Worm (Caenorhabditis elegans): ENCODE results near the gene C01B10.3.
A peak's percentile ranks its signal among the peaks of the same experiment; 100 is the strongest.

C01B10.3 gene

DNA sequence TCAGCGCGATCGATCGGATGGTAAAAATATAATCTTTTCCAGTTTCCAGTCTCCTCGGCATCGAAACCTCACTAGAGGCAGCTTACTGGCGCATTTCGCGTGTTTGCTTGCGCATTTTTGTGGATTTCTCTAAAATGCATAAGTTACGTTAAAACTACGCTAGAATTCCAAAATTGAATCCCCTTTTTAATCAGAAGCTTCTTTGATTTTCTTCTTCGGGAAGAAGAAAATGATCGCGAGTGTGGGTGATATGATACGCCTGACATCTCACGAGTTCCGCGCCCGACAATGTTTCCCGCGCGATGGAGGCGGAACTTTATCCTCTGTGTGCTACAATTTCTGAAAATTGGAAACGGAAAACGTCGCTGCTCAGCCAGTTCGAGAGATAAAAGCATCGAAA lies 43.2 kb upstream of the C01B10.3 start (continued):
- TF ChIP-seq him-1 (tag; optimal IDR thresholded peaks at IDR 0.05) (peak; percentile 69), nhr-179 (tag; optimal IDR thresholded peaks at IDR 0.05) (no peak), K11D2.4 (GFP tag; IDR thresholded peaks at IDR 0.05) (no peak), attf-6 (GFP tag; IDR thresholded peaks at IDR 0.05) (peak; percentile 93), hrde-1 (tag; optimal IDR thresholded peaks at IDR 0.05; ENCODE audit: borderline replicate concordance) (peak; percentile 44), madf-8 (GFP tag; conservative IDR thresholded peaks at IDR 0.05) (peak; percentile 40; the same call in 1 of the 2 replicates)

DNA sequence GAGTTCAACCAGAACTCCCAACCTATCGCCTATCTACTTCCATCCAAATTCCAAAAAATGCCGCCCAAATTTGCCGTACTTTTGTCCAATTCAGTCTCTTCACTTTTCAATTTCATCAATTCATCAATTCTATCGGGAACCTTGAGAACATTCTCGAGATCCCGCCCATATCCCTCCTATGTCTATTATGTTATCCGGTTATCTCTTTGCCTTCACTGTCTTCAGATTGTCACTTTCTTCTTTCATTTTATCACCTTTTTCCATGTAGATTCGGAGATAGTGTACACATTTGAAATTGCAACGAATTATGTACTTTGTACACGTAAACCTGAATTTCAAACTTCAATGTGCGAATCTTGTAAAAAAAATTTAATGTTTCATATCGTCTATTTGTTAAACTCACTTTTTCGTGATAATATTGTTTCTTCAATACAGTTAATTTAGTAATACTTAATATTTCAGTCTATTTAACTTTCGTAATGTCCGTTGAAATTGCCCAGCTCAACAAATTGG lies 36.4 kb upstream of the C01B10.3 start, which contains the start of gene C01B10.11:
Gene C01B10.11 (plus strand): TSS at position 463 of the 513 bp plus-strand sequence.
- TF ChIP-seq hrde-1 (tag; optimal IDR thresholded peaks at IDR 0.05; ENCODE audit: borderline replicate concordance) (no peak), nhr-80 (tag; optimal IDR thresholded peaks at IDR 0.05) (no peak), ztf-28 (GFP tag; IDR thresholded peaks at IDR 0.05) (no peak), ceh-27 (GFP tag; optimal IDR thresholded peaks at IDR 0.05) (no peak), madf-8 (GFP tag; conservative IDR thresholded peaks at IDR 0.05) (no peak), cebp-1 (GFP tag; IDR thresholded peaks at IDR 0.05) (no peak), cebp-1 (tag; optimal IDR thresholded peaks at IDR 0.05) (no peak)

DNA sequence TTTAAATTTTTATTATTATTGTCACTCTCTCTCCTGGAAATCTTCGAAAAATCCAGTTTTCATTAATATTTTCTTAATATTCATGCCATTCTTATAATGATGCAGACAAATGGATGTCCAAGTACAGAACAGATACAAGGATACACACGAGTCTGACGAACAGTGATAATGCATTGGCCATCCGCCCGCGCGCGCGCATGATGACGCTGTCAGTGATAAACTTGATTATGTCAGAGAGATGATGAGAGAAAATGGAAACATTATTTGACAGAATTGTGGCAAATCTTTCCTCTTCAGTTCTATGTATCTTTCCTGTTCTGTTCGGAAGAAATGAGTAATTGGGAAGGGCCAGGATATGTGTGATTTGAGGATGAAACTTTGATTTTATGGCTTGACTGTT lies 34.6 kb upstream of the C01B10.3 start:
- no peak for TF ChIP-seq rpc-1 (optimal IDR thresholded peaks at IDR 0.05)
- no peak for TF ChIP-seq rpc-1 (tag; optimal IDR thresholded peaks at IDR 0.05)
- TF ChIP-seq sea-2 (GFP tag; IDR thresholded peaks at IDR 0.05): no peak
- TF ChIP-seq pbrm-1 (GFP tag; IDR thresholded peaks at IDR 0.05): no peak
- TF ChIP-seq Y79H2A.3 (GFP tag; conservative IDR thresholded peaks at IDR 0.05): no peak
- TF ChIP-seq F22D6.2 (tag; optimal IDR thresholded peaks at IDR 0.05): no peak
- no peak for TF ChIP-seq madf-8 (GFP tag; conservative IDR thresholded peaks at IDR 0.05)
- TF ChIP-seq nhr-90 (tag; optimal IDR thresholded peaks at IDR 0.05): no peak
- TF ChIP-seq rcor-1 (GFP tag; IDR thresholded peaks at IDR 0.05): no peak
- no peak for TF ChIP-seq cebp-1 (GFP tag; IDR thresholded peaks at IDR 0.05)
- TF ChIP-seq cebp-1 (tag; optimal IDR thresholded peaks at IDR 0.05): no peak
- no peak for TF ChIP-seq ama-1 (optimal IDR thresholded peaks at IDR 0.05)
- TF ChIP-seq ama-1 (GFP tag; optimal IDR thresholded peaks at IDR 0.05): no peak
- TF ChIP-seq F55B11.4 (tag; optimal IDR thresholded peaks at IDR 0.05; ENCODE audit: borderline replicate concordance, insufficient read depth): no peak

DNA sequence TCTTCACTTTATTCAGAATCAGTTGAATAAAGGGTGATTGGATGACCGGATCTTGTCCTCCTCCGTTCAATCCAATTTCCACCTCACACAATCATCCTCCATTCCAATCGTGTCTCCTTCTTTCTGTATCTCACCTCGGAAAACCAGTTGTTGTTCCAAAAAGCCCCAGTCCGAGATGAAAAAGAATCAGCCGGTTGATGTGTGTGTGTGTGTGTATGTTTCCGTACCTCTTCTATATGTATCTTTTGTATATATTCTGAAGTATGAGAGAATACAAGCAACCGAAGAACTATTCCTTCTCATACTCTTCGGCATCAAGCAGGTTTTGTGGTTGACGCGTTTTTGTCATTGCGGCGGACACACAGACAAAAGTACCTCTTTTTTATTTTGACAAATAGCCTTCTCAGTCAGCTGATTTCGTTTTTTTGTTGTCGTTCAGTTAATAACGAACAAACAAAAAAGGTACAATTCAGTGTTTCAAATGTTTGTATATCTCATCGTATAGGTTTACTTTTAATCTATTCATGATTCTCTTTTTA lies 32.6 kb upstream of the C01B10.3 start:
- no peak for TF ChIP-seq lsy-27 (tag; optimal IDR thresholded peaks at IDR 0.05; ENCODE audit: borderline replicate concordance, insufficient read depth)
- TF ChIP-seq tbp1 (GFP tag; optimal IDR thresholded peaks at IDR 0.05): no peak
- no peak for TF ChIP-seq mxl-1 (tag; optimal IDR thresholded peaks at IDR 0.05)
- no peak for TF ChIP-seq nhr-80 (tag; optimal IDR thresholded peaks at IDR 0.05)
- no peak for TF ChIP-seq egl-44 (GFP tag; IDR thresholded peaks at IDR 0.05)
- no peak for TF ChIP-seq let-607 (tag; optimal IDR thresholded peaks at IDR 0.05)
- TF ChIP-seq bed-2 (GFP tag; IDR thresholded peaks at IDR 0.05): no peak
- TF ChIP-seq ztf-6 (GFP tag; IDR thresholded peaks at IDR 0.05): no peak
- no peak for TF ChIP-seq pbrm-1 (GFP tag; IDR thresholded peaks at IDR 0.05)
- no peak for TF ChIP-seq F23B12.7 (tag; optimal IDR thresholded peaks at IDR 0.05; ENCODE audit: insufficient read depth)
- TF ChIP-seq atf-7 (tag; optimal IDR thresholded peaks at IDR 0.05): no peak
- no peak for TF ChIP-seq ztf-26 (tag; optimal IDR thresholded peaks at IDR 0.05)
- no peak for TF ChIP-seq die-1 (tag; optimal IDR thresholded peaks at IDR 0.05)
- no peak for TF ChIP-seq B0336.3 (GFP tag; IDR thresholded peaks at IDR 0.05)

Data from whole organism, young adult.